Fruit fly (Drosophila melanogaster): ENCODE results near the gene Rpn12R.

Rpn12R gene

DNA sequence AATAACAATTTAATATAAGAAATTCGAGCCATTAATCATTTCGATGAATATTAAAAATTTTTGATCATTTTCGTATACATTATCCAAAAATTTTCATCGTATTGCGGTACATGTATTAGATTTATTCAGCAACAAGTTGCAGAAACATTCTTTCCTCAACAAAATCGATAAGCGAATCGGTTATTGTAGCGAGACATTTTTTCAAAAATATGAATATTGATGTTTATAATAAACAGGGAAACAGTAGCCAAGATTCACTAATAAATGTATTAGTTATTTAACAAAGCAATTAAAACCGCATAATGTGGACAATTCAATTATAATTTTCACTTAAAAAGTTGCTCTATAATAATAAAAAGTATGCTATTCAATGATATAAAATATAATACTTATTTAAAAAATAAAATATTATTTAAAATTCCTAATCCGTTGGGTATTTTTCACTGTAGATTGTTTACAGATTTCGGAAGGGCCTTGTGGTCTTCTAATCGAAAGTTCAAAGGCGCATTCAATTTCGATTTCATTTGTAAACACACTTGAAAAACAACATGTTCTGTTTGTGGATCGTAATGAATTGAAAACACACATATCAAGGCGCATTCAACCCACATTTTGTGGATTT lies 46.8 kb upstream of the Rpn12R start (continued):
- TF ChIP-seq Fer1 (GFP tag; optimal IDR thresholded peaks at IDR 0.05): peak; percentile 3
- TF ChIP-seq CG11504 (tag; optimal IDR thresholded peaks at IDR 0.05): peak; percentile 98
- TF ChIP-seq CG15073 (GFP tag; optimal IDR thresholded peaks at IDR 0.05): no peak
- TF ChIP-seq CG10147 (GFP tag; optimal IDR thresholded peaks at IDR 0.05): peak; percentile 5
- peak; percentile 7 for TF ChIP-seq gcm (GFP tag; optimal IDR thresholded peaks at IDR 0.05)
- no peak for TF ChIP-seq Dbx (GFP tag; IDR thresholded peaks at IDR 0.05)
- peak; percentile 31 for TF ChIP-seq CG8924 (tag; optimal IDR thresholded peaks at IDR 0.05)
- TF ChIP-seq tap (tag; optimal IDR thresholded peaks at IDR 0.05): peak; percentile 43
- no peak for TF ChIP-seq CG5180 (GFP tag; optimal IDR thresholded peaks at IDR 0.05)
- peak; percentile 3 for TF ChIP-seq gsb-n (tag; optimal IDR thresholded peaks at IDR 0.05)
- TF ChIP-seq gsb (GFP tag; IDR thresholded peaks at IDR 0.05): no peak
- peak; percentile 60 for TF ChIP-seq CG2678 (tag; optimal IDR thresholded peaks at IDR 0.05)
- peak; percentile 57 for TF ChIP-seq CG18262 (tag; optimal IDR thresholded peaks at IDR 0.05)
- TF ChIP-seq CG15269 (tag; optimal IDR thresholded peaks at IDR 0.05): peak; percentile 56
- peak; percentile 56 for TF ChIP-seq CG13424 (tag; optimal IDR thresholded peaks at IDR 0.05)
- no peak for TF ChIP-seq schlank (tag; optimal IDR thresholded peaks at IDR 0.05)
- TF ChIP-seq PHDP (tag; optimal IDR thresholded peaks at IDR 0.05): peak; percentile 53
- TF ChIP-seq CG17829 (tag; optimal IDR thresholded peaks at IDR 0.05): peak; percentile 33
- 0 out of 2 replicates have a peak, but pooled peaks have one; percentile 6 for TF ChIP-seq Xrp1 (GFP tag; IDR thresholded peaks at IDR 0.05)
- peak in 1 of 2 experiments; percentile 15 for TF ChIP-seq Eip74EF (GFP tag; optimal IDR thresholded peaks at IDR 0.05)
- TF ChIP-seq Blimp-1 (GFP tag; optimal IDR thresholded peaks at IDR 0.05): peak; percentile 82
- 0 out of 3 replicates have a peak, but pooled peaks have one; percentile 15 for TF ChIP-seq CG17361 (GFP tag; IDR thresholded peaks at IDR 0.05)
- no peak for TF ChIP-seq CG11696 (GFP tag; IDR thresholded peaks at IDR 0.05)
- no peak for TF ChIP-seq Ptx1 (GFP tag; IDR thresholded peaks at IDR 0.05)
- no peak for TF ChIP-seq Xbp1 (GFP tag; optimal IDR thresholded peaks at IDR 0.05)
- peak; percentile 61 for TF ChIP-seq grau (tag; optimal IDR thresholded peaks at IDR 0.05)
- peak; percentile 27 for TF ChIP-seq CG10979 (tag; optimal IDR thresholded peaks at IDR 0.05)
- no peak for TF ChIP-seq pan (optimal IDR thresholded peaks at IDR 0.05)
- no peak for TF ChIP-seq pan (GFP tag; optimal IDR thresholded peaks at IDR 0.05 in 1 of 2, IDR thresholded peaks at IDR 0.05 in 1 of 2)
- peak; percentile 24 for TF ChIP-seq phol (tag; optimal IDR thresholded peaks at IDR 0.05)
- no peak for TF ChIP-seq CG3847 (GFP tag; IDR thresholded peaks at IDR 0.05)
- TF ChIP-seq cwo (GFP tag; optimal IDR thresholded peaks at IDR 0.05): peak; percentile 62
- peak; percentile 62 for TF ChIP-seq gem (tag; optimal IDR thresholded peaks at IDR 0.05)
- peak; percentile 23 for TF ChIP-seq Nf-YC (tag; optimal IDR thresholded peaks at IDR 0.05)
- peak; percentile 63 for TF ChIP-seq CG2712 (tag; optimal IDR thresholded peaks at IDR 0.05)
- TF ChIP-seq her (GFP tag; optimal IDR thresholded peaks at IDR 0.05): no peak
- TF ChIP-seq CG6791 (GFP tag; IDR thresholded peaks at IDR 0.05; ENCODE audit: partially characterized antibody): no peak
- TF ChIP-seq Meics (GFP tag; optimal IDR thresholded peaks at IDR 0.05): peak; percentile 15
- TF ChIP-seq Hr51 (GFP tag; optimal IDR thresholded peaks at IDR 0.05): peak in 1 of 2 experiments; percentile 65
- TF ChIP-seq CG15601 (tag; optimal IDR thresholded peaks at IDR 0.05): peak; percentile 57
- no peak for TF ChIP-seq CG30020 (tag; optimal IDR thresholded peaks at IDR 0.05)
- no peak for TF ChIP-seq salm (tag; optimal IDR thresholded peaks at IDR 0.05)
- no peak for TF ChIP-seq sens-2 (GFP tag; IDR thresholded peaks at IDR 0.05)
- TF ChIP-seq Dek (tag; optimal IDR thresholded peaks at IDR 0.05): peak; percentile 36
- peak; percentile 57 for TF ChIP-seq CG7839 (tag; optimal IDR thresholded peaks at IDR 0.05)
- TF ChIP-seq CG17359 (tag; optimal IDR thresholded peaks at IDR 0.05): peak; percentile 19
- TF ChIP-seq bsh (GFP tag; optimal IDR thresholded peaks at IDR 0.05): peak in 1 of 2 experiments; percentile 44
- TF ChIP-seq D19A (tag; optimal IDR thresholded peaks at IDR 0.05): peak; percentile 32
